Worm (Caenorhabditis elegans): ENCODE measurements around the gene C31H1.1.

DNA sequence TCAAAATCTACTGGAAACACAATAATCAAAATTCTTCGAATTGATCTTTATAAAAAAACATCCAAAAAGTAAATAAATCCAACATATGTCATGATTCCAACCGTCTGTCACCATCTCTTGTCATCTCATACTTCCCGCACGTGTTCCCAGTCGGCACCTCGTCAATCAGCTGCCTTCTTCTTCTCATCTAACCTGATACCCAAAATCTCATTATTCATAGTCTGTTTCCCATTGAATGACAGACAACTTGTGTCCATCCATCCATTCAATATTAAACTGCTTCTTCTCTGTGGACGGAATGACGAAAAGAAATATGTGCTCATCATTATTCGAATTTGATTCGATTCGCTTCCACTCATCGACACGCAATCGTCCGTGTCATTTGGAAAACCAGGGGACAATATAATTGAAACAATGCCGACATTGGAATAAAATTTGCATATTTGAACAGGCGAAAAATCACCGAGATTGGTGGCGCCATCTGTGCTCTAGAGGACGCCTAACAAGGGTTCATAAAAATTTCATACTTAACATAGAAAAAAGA, 13.9 kb downstream of the C31H1.1 start:
- TF ChIP-seq elt-1 (tag; optimal IDR thresholded peaks at IDR 0.05) (no peak), ceh-16 (tag; optimal IDR thresholded peaks at IDR 0.05) (no peak), snpc-4 (tag; optimal IDR thresholded peaks at IDR 0.05) (no peak), zag-1 (tag; optimal IDR thresholded peaks at IDR 0.05) (no peak), pqm-1 (tag; optimal IDR thresholded peaks at IDR 0.05) (no peak), skn-1 (tag; optimal IDR thresholded peaks at IDR 0.05) (no peak), egl-27 (tag; optimal IDR thresholded peaks at IDR 0.05) (no peak), lin-15B (tag; optimal IDR thresholded peaks at IDR 0.05) (no peak), ceh-82 (tag; optimal IDR thresholded peaks at IDR 0.05) (no peak), pha-4 (tag; optimal IDR thresholded peaks at IDR 0.05) (no peak), lin-39 (tag; optimal IDR thresholded peaks at IDR 0.05) (no peak), nhr-11 (tag; optimal IDR thresholded peaks at IDR 0.05) (no peak), elt-2 (tag; optimal IDR thresholded peaks at IDR 0.05) (no peak)
